1 fruit fly cellular context compared by ENCODE assay signal in the genomic region with DNA sequence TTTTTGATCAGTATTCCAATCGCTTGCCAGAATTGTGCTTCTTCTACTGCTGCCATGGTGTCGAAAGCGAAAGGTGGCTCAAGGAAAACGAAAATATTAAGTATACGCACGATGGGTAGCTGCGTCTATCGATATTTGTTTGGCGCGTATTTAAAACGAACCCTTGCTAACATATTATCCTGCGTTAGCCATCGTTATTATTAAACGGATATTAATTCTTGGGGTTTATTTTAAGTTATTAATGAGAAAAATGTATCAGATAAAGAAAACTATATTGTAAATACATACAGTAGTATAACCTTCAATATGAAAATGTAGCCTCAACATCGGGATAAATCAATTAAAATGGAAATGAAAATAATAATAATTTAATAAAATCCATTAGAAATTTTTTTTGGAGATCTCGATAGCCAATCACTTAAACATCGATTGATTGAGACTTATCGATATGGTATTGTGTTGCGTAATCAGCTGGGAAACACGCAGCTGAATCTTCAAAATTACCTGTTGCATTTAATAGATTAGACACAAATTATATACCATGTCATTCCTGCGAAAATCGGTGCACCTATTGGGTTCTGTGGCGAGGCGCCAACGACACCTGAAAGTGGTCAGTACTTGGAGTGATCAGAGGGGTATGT.
TF ChIP-seq lines count a peak whose summit lies in the region.

CG9386 (minus strand) TSS at position 75 of the 641 bp plus-strand sequence.
BckdhA (plus strand) TSS at position 452 of the 641 bp plus-strand sequence.

TF ChIP-seq in whole organism, embryonic, 481 proteins besides CTCF, POLR2A, EP300 and RAD21 (continued from another document):
- TF ChIP-seq gcm (GFP tag; optimal IDR thresholded peaks at IDR 0.05; lab: Kevin White, UChicago): no peak
- no peak for TF ChIP-seq CG4707 (GFP tag; optimal IDR thresholded peaks at IDR 0.05; lab: Kevin White, UChicago)
- TF ChIP-seq CG2120 (GFP tag; optimal IDR thresholded peaks at IDR 0.05; lab: Kevin White, UChicago): peak; percentile 81
- TF ChIP-seq HLH3B (GFP tag; IDR thresholded peaks at IDR 0.05; lab: Robert Waterston, UW): no peak
- 0 out of 2 replicates have a peak, but pooled peaks have one; percentile 33 for TF ChIP-seq ttk (GFP tag; IDR thresholded peaks at IDR 0.05; lab: Robert Waterston, UW)
- TF ChIP-seq CG17912 (GFP tag; optimal IDR thresholded peaks at IDR 0.05; lab: Kevin White, UChicago): no peak
- TF ChIP-seq Asciz (GFP tag; optimal IDR thresholded peaks at IDR 0.05; lab: Kevin White, UChicago): no peak
- TF ChIP-seq wor (GFP tag; IDR thresholded peaks at IDR 0.05; lab: Robert Waterston, UW): no peak
- TF ChIP-seq pan (optimal IDR thresholded peaks at IDR 0.05; lab: Kevin White, UChicago): no peak
- peak in 1 of 2 experiments; percentile 55 for TF ChIP-seq pan (GFP tag; optimal IDR thresholded peaks at IDR 0.05 in 1 of 2, IDR thresholded peaks at IDR 0.05 in 1 of 2)
- TF ChIP-seq dimm (GFP tag; IDR thresholded peaks at IDR 0.05; lab: Robert Waterston, UW): no peak
- peak; percentile 51 for TF ChIP-seq Antp (GFP tag; optimal IDR thresholded peaks at IDR 0.05; lab: Kevin White, UChicago)
- no peak for TF ChIP-seq nau (GFP tag; optimal IDR thresholded peaks at IDR 0.05; lab: Kevin White, UChicago)
- TF ChIP-seq Doc3 (GFP tag; IDR thresholded peaks at IDR 0.05; lab: Robert Waterston, UW; ENCODE audit: partially characterized antibody): peak; percentile 75
- TF ChIP-seq pum (GFP tag; optimal IDR thresholded peaks at IDR 0.05; lab: Kevin White, UChicago): peak; percentile 34
- TF ChIP-seq tup (GFP tag; optimal IDR thresholded peaks at IDR 0.05; lab: Kevin White, UChicago): no peak
- peak; percentile 44 for TF ChIP-seq CG3281 (GFP tag; optimal IDR thresholded peaks at IDR 0.05; lab: Kevin White, UChicago)
- no peak; the same call in none of the 2 replicates for TF ChIP-seq sna (GFP tag; IDR thresholded peaks at IDR 0.05; lab: Robert Waterston, UW; ENCODE audit: partially characterized antibody)
- no peak for TF ChIP-seq CG7357 (GFP tag; IDR thresholded peaks at IDR 0.05; lab: Robert Waterston, UW)
- TF ChIP-seq Dp (GFP tag; optimal IDR thresholded peaks at IDR 0.05; lab: Kevin White, UChicago): peak; percentile 77
- TF ChIP-seq CG6272 (GFP tag; IDR thresholded peaks at IDR 0.05; lab: Robert Waterston, UW): peak; percentile 37; the same call in 1 of the 2 replicates
- peak; percentile 68 for TF ChIP-seq CG13624 (GFP tag; optimal IDR thresholded peaks at IDR 0.05; lab: Kevin White, UChicago)
- TF ChIP-seq CG14667 (GFP tag; IDR thresholded peaks at IDR 0.05; lab: Robert Waterston, UW): no peak
- TF ChIP-seq CG10431 (GFP tag; optimal IDR thresholded peaks at IDR 0.05; lab: Kevin White, UChicago): no peak
- TF ChIP-seq sob (GFP tag; IDR thresholded peaks at IDR 0.05; lab: Robert Waterston, UW): peak; percentile 59; the same call in 1 of the 2 replicates
- peak; percentile 20 for TF ChIP-seq Dad (GFP tag; optimal IDR thresholded peaks at IDR 0.05; lab: Kevin White, UChicago)
- peak; percentile 23 for TF ChIP-seq Bdp1 (GFP tag; optimal IDR thresholded peaks at IDR 0.05; lab: Kevin White, UChicago)
- TF ChIP-seq Hmr (GFP tag; optimal IDR thresholded peaks at IDR 0.05; lab: Kevin White, UChicago): peak; percentile 42
- peak in 1 of 2 experiments; percentile 19 for TF ChIP-seq Hr51 (GFP tag; optimal IDR thresholded peaks at IDR 0.05; lab: Kevin White, UChicago)
- TF ChIP-seq CG12299 (tag; optimal IDR thresholded peaks at IDR 0.05; lab: Kevin White, UChicago): no peak
- TF ChIP-seq mld (GFP tag; IDR thresholded peaks at IDR 0.05; lab: Robert Waterston, UW; ENCODE audit: partially characterized antibody): no peak
- TF ChIP-seq vfl (GFP tag; optimal IDR thresholded peaks at IDR 0.05; lab: Kevin White, UChicago): peak; percentile 34
- no peak for TF ChIP-seq CG6813 (GFP tag; optimal IDR thresholded peaks at IDR 0.05; lab: Kevin White, UChicago)
- no peak for TF ChIP-seq CG4404 (GFP tag; IDR thresholded peaks at IDR 0.05; lab: Robert Waterston, UW)
- no peak for TF ChIP-seq ftz-f1 (GFP tag; optimal IDR thresholded peaks at IDR 0.05; lab: Kevin White, UChicago)
- TF ChIP-seq Hsf (GFP tag; optimal IDR thresholded peaks at IDR 0.05; lab: Kevin White, UChicago): peak; percentile 59
- peak; percentile 42 for TF ChIP-seq shn (GFP tag; optimal IDR thresholded peaks at IDR 0.05; lab: Kevin White, UChicago)
- TF ChIP-seq CG13775 (GFP tag; optimal IDR thresholded peaks at IDR 0.05; lab: Kevin White, UChicago): peak; percentile 55
- peak; percentile 40 for TF ChIP-seq Mad (GFP tag; optimal IDR thresholded peaks at IDR 0.05; lab: Kevin White, UChicago)
- TF ChIP-seq CG9876 (GFP tag; optimal IDR thresholded peaks at IDR 0.05; lab: Kevin White, UChicago): peak; percentile 26
- TF ChIP-seq CG12942 (GFP tag; optimal IDR thresholded peaks at IDR 0.05; lab: Kevin White, UChicago): peak; percentile 65
- TF ChIP-seq CG9727 (GFP tag; optimal IDR thresholded peaks at IDR 0.05; lab: Kevin White, UChicago): peak; percentile 68
- TF ChIP-seq CG4730 (GFP tag; IDR thresholded peaks at IDR 0.05; lab: Robert Waterston, UW): no peak
- TF ChIP-seq CG10366 (GFP tag; IDR thresholded peaks at IDR 0.05; lab: Robert Waterston, UW): peak; percentile 28; the same call in 1 of the 2 replicates
- peak; percentile 26 for TF ChIP-seq CG30020 (tag; optimal IDR thresholded peaks at IDR 0.05; lab: Kevin White, UChicago)
- peak; percentile 16 for TF ChIP-seq CG18764 (GFP tag; optimal IDR thresholded peaks at IDR 0.05; lab: Kevin White, UChicago)
- peak; percentile 76 for TF ChIP-seq CG10979 (tag; optimal IDR thresholded peaks at IDR 0.05; lab: Kevin White, UChicago)
- peak; percentile 21 for TF ChIP-seq bcd (GFP tag; optimal IDR thresholded peaks at IDR 0.05; lab: Kevin White, UChicago)
- TF ChIP-seq CG15601 (tag; optimal IDR thresholded peaks at IDR 0.05; lab: Kevin White, UChicago): peak; percentile 38
- peak; percentile 74; the same call in 2 of the 3 replicates for TF ChIP-seq CG17361 (GFP tag; IDR thresholded peaks at IDR 0.05; lab: Robert Waterston, UW)
- peak; percentile 50; the same call in 1 of the 2 replicates for TF ChIP-seq CG42726 (GFP tag; IDR thresholded peaks at IDR 0.05; lab: Robert Waterston, UW; ENCODE audit: partially characterized antibody)
- TF ChIP-seq bsh (GFP tag; optimal IDR thresholded peaks at IDR 0.05; lab: Kevin White, UChicago): peak in 1 of 2 experiments; percentile 15
- no peak for TF ChIP-seq CG1792 (GFP tag; optimal IDR thresholded peaks at IDR 0.05; lab: Kevin White, UChicago)
- TF ChIP-seq Spps (tag; optimal IDR thresholded peaks at IDR 0.05; lab: Kevin White, UChicago): no peak
- peak; percentile 46 for TF ChIP-seq maf-S (GFP tag; optimal IDR thresholded peaks at IDR 0.05; lab: Kevin White, UChicago)
- no peak for TF ChIP-seq CG6175 (GFP tag; IDR thresholded peaks at IDR 0.05; lab: Robert Waterston, UW)
- peak; percentile 67; the same call in 1 of the 2 replicates for TF ChIP-seq amos (GFP tag; IDR thresholded peaks at IDR 0.05; lab: Robert Waterston, UW; ENCODE audit: partially characterized antibody)
